Fruit fly (Drosophila melanogaster): Measurements from ENCODE around the gene CG6428.

CG6428 gene

dm6 chrX:3949409-3950178, 18.9 kb downstream of the CG6428 start (continued):
- TF ChIP-seq pzg (GFP tag; optimal IDR thresholded peaks at IDR 0.05) (no peak), Atf-2 (GFP tag; optimal IDR thresholded peaks at IDR 0.05) (no peak), al (GFP tag; IDR thresholded peaks at IDR 0.05) (no peak), CG30403 (GFP tag; optimal IDR thresholded peaks at IDR 0.05) (no peak), ssp (GFP tag; IDR thresholded peaks at IDR 0.05) (no peak)

- TF ChIP-seq CG10565 (GFP tag; optimal IDR thresholded peaks at IDR 0.05) (no peak), bbx (GFP tag; IDR thresholded peaks at IDR 0.05; ENCODE audit: partially characterized antibody) (peak; percentile 93), Doc3 (GFP tag; IDR thresholded peaks at IDR 0.05; ENCODE audit: partially characterized antibody) (peak; percentile 92), Scr (GFP tag; IDR thresholded peaks at IDR 0.05; ENCODE audit: partially characterized antibody) (peak; percentile 94), inv (GFP tag; IDR thresholded peaks at IDR 0.05; ENCODE audit: partially characterized antibody) (peak; percentile 91), nerfin-2 (GFP tag; IDR thresholded peaks at IDR 0.05; ENCODE audit: partially characterized antibody) (peak; percentile 86), ato (GFP tag; IDR thresholded peaks at IDR 0.05; ENCODE audit: partially characterized antibody) (peak; percentile 78), Xrp1 (GFP tag; IDR thresholded peaks at IDR 0.05) (0 out of 2 replicates have a peak, but pooled peaks have one; percentile 13), CG6791 (GFP tag; IDR thresholded peaks at IDR 0.05; ENCODE audit: partially characterized antibody) (peak; percentile 89), knrl (GFP tag; IDR thresholded peaks at IDR 0.05; ENCODE audit: partially characterized antibody) (peak; percentile 94), CG4617 (GFP tag; optimal IDR thresholded peaks at IDR 0.05; ENCODE audit: borderline replicate concordance) (peak; percentile 78), CG2129 (GFP tag; IDR thresholded peaks at IDR 0.05; ENCODE audit: partially characterized antibody) (peak; percentile 82), MESR4 (GFP tag; optimal IDR thresholded peaks at IDR 0.05) (peak; percentile 57), CG32772 (GFP tag; IDR thresholded peaks at IDR 0.05) (peak; percentile 20; the same call in 1 of the 2 replicates), CG13287 (GFP tag; IDR thresholded peaks at IDR 0.05; ENCODE audit: partially characterized antibody) (peak; percentile 91), prd (optimal IDR thresholded peaks at IDR 0.05) (no peak), prd (GFP tag; IDR thresholded peaks at IDR 0.05) (no peak), HLH4C (GFP tag; IDR thresholded peaks at IDR 0.05; ENCODE audit: partially characterized antibody) (peak; percentile 90), CG5180 (GFP tag; optimal IDR thresholded peaks at IDR 0.05) (no peak), sqz (GFP tag; optimal IDR thresholded peaks at IDR 0.05) (peak; percentile 75), CG2116 (GFP tag; optimal IDR thresholded peaks at IDR 0.05) (peak; percentile 42), Hmr (GFP tag; optimal IDR thresholded peaks at IDR 0.05) (no peak), CG14050 (GFP tag; IDR thresholded peaks at IDR 0.05) (no peak), E2f2 (GFP tag; IDR thresholded peaks at IDR 0.05) (0 out of 2 replicates have a peak, but pooled peaks have one; percentile 12), CG42726 (GFP tag; IDR thresholded peaks at IDR 0.05; ENCODE audit: partially characterized antibody) (peak; percentile 61; the same call in 1 of the 2 replicates), CG7963 (GFP tag; IDR thresholded peaks at IDR 0.05; ENCODE audit: partially characterized antibody) (peak; percentile 80; the same call in 2 of the 3 replicates), hbn (GFP tag; IDR thresholded peaks at IDR 0.05; ENCODE audit: partially characterized antibody) (peak; percentile 86), Dll (GFP tag; IDR thresholded peaks at IDR 0.05; ENCODE audit: partially characterized antibody) (peak; percentile 92), sna (GFP tag; IDR thresholded peaks at IDR 0.05; ENCODE audit: partially characterized antibody) (peak; percentile 87), so (GFP tag; IDR thresholded peaks at IDR 0.05) (no peak), Dref (GFP tag; IDR thresholded peaks at IDR 0.05) (peak; percentile 73), Bgb (GFP tag; IDR thresholded peaks at IDR 0.05; ENCODE audit: partially characterized antibody) (peak; percentile 90), amos (GFP tag; IDR thresholded peaks at IDR 0.05; ENCODE audit: partially characterized antibody) (peak; percentile 91), Sry-δ (GFP tag; optimal IDR thresholded peaks at IDR 0.05) (peak; percentile 83), row (GFP tag; IDR thresholded peaks at IDR 0.05) (peak; percentile 47; the same call in 1 of the 3 replicates), stwl (tag; optimal IDR thresholded peaks at IDR 0.05) (peak; percentile 26), cg (GFP tag; optimal IDR thresholded peaks at IDR 0.05) (peak; percentile 43), BEAF-32 (GFP tag; optimal IDR thresholded peaks at IDR 0.05) (peak; percentile 78), vnd (GFP tag; IDR thresholded peaks at IDR 0.05; ENCODE audit: partially characterized antibody) (peak; percentile 91)
These were observed 19.6 kb downstream of the CG6428 start, which contains the start of gene Vap33 for dm6 chrX:3948889-3949288. Gene Vap33, plus strand, starts transcription at chrX:3948975.
